Worm (Caenorhabditis elegans): ENCODE data around the gene E04F6.15.

Gene E04F6.15

DNA sequence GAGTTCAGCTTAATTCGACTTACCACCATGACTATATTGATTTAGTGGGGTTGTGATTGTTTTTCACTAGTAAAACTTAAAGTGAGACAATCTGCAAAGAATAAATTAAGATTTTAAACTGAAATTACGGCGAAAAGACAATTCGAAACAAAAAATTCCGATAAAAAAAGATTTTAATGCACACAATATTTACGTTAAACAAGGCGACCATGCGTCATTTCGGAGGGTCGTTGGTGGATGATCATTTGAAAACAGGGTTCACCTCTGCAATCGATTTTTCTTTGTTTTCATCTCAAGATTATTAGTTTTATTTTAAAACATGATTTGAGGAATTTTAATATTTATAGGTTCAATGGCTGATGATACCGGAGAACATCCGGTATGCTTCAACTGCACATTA, 43.0 kb upstream of the E04F6.15 start, which contains the start of gene lsm-4:
Gene lsm-4, minus strand, starts transcription at position 91 of the 400 bp plus-strand sequence.
- peak in 1 of 2 experiments; percentile 27 for TF ChIP-seq efl-1 (optimal IDR thresholded peaks at IDR 0.05)
- peak in 1 of 2 experiments; percentile 3 for TF ChIP-seq efl-1 (GFP tag; optimal IDR thresholded peaks at IDR 0.05 in 1 of 2)
- TF ChIP-seq nhr-20 (tag; optimal IDR thresholded peaks at IDR 0.05) = peak; percentile 40
- peak in 1 of 3 experiments; percentile 20 for TF ChIP-seq dpl-1 (GFP tag; optimal IDR thresholded peaks at IDR 0.05)
- peak in 1 of 2 experiments; percentile 12 for TF ChIP-seq lsy-2 (tag; optimal IDR thresholded peaks at IDR 0.05)
- TF ChIP-seq mep-1 (tag; optimal IDR thresholded peaks at IDR 0.05) = peak; percentile 2
- TF ChIP-seq swsn-7 (tag; optimal IDR thresholded peaks at IDR 0.05) = no peak
- no peak for TF ChIP-seq pax-3 (tag; optimal IDR thresholded peaks at IDR 0.05)
- TF ChIP-seq blmp-1 (tag; optimal IDR thresholded peaks at IDR 0.05) = peak; percentile 28
- no peak for TF ChIP-seq efl-3 (GFP tag; optimal IDR thresholded peaks at IDR 0.05)
- TF ChIP-seq C16A3.4 (tag; optimal IDR thresholded peaks at IDR 0.05) = peak; percentile 6
- no peak for TF ChIP-seq sptf-1 (tag; optimal IDR thresholded peaks at IDR 0.05)
- TF ChIP-seq fkh-10 (GFP tag; optimal IDR thresholded peaks at IDR 0.05) = no peak
- peak in 1 of 2 experiments; percentile 27 for TF ChIP-seq lin-35 (GFP tag; optimal IDR thresholded peaks at IDR 0.05)

DNA sequence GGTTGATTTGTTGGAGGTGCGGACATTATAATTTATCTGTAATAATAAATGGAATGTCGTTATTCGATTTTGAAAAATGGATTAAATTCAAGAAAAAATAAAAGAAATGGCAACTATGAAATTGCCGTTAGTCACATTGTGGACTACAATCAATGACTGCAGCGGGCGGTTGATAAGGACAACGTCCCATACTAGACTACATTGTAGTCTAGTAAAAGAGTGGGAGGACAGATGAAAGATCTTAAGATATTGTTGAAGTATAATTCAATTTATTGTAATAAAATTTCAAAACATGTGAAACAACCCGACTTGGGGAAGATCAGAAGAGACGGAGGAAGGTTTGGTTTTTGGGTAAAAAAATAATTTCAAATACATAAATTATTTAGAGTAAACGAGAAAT, 41.9 kb upstream of the E04F6.15 start, which contains the start of the genes prx-13 and ada-2:
Gene prx-13, minus strand, starts transcription at position 38 of the 400 bp plus-strand sequence.
Gene ada-2, plus strand, starts transcription at position 282 of the 400 bp plus-strand sequence.
- peak in 1 of 6 experiments; percentile 29 for TF ChIP-seq elt-3 (tag; optimal IDR thresholded peaks at IDR 0.05)
- TF ChIP-seq lin-35 (GFP tag; optimal IDR thresholded peaks at IDR 0.05) = peak in 1 of 2 experiments; percentile 14
- TF ChIP-seq nhr-20 (tag; optimal IDR thresholded peaks at IDR 0.05) = peak; percentile 85
- no peak for TF ChIP-seq C04F5.9 (tag; optimal IDR thresholded peaks at IDR 0.05)
- TF ChIP-seq snu-23 (GFP tag; optimal IDR thresholded peaks at IDR 0.05) = peak; percentile 12
- peak; percentile 45 for TF ChIP-seq elt-2 (tag; optimal IDR thresholded peaks at IDR 0.05)
- no peak for TF ChIP-seq hlh-17 (GFP tag; optimal IDR thresholded peaks at IDR 0.05; ENCODE audit: borderline replicate concordance)
- no peak for TF ChIP-seq ceh-82 (tag; optimal IDR thresholded peaks at IDR 0.05)
- TF ChIP-seq pax-3 (tag; optimal IDR thresholded peaks at IDR 0.05) = no peak
- TF ChIP-seq fkh-4 (tag; optimal IDR thresholded peaks at IDR 0.05; ENCODE audit: borderline replicate concordance) = no peak
- TF ChIP-seq dpl-1 (GFP tag; optimal IDR thresholded peaks at IDR 0.05) = no peak
- no peak for TF ChIP-seq efl-1 (optimal IDR thresholded peaks at IDR 0.05)
- TF ChIP-seq efl-1 (GFP tag; optimal IDR thresholded peaks at IDR 0.05 in 1 of 2) = peak in 1 of 2 experiments; percentile 78
- no peak for TF ChIP-seq mdl-1 (tag; optimal IDR thresholded peaks at IDR 0.05)

DNA sequence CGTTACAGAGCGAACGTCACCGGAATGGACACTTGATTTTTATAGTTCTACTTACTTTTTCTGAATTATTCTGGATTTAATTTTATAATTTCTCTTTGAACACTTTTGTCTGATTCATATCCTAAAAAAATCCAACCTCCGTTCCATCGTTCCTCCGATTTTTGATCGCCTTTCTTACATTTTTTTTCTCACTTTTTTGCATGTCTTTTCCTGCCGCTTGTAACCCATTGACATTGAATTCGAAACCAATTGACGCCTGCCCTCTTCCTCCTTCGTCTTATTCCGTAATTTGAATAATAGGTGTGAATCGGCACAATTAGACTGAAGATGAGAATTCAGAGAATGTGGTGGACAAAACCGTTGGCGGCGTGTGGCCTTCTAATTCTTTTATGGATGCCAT, 35.5 kb upstream of the E04F6.15 start, which contains the start of gene skpo-3:
Gene skpo-3, plus strand, starts transcription at position 301 of the 400 bp plus-strand sequence.
- no peak for TF ChIP-seq ceh-82 (tag; optimal IDR thresholded peaks at IDR 0.05)
- no peak for TF ChIP-seq nhr-77 (tag; optimal IDR thresholded peaks at IDR 0.05)
- TF ChIP-seq ama-1 (optimal IDR thresholded peaks at IDR 0.05) = no peak
- no peak for TF ChIP-seq aly-2 (tag; optimal IDR thresholded peaks at IDR 0.05)
- no peak for TF ChIP-seq vab-15 (tag; optimal IDR thresholded peaks at IDR 0.05)
- no peak for TF ChIP-seq zip-4 (GFP tag; optimal IDR thresholded peaks at IDR 0.05)

DNA sequence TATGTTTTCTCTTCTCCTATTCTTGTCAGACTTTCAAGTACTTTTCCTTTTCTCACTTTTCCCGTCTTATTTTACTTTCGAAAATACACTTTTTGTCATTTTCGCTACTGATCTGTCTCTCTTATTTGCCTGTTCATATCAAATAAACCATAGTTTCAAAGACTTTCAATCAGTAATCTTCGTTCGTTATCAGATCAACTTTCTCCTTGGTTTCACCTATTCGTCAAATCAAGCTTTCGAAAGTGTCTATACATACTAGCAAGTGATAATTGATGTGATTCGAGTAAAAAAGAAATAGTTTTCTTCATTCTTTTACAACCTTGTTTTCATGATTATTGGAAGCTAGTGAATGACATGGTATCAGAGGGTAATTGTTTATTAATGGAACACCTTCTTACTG, 32.7 kb upstream of the E04F6.15 start:
- TF ChIP-seq lin-15B (tag; optimal IDR thresholded peaks at IDR 0.05) (no peak), blmp-1 (tag; optimal IDR thresholded peaks at IDR 0.05) (peak; percentile 92), zip-4 (GFP tag; optimal IDR thresholded peaks at IDR 0.05) (no peak), sup-37 (GFP tag; optimal IDR thresholded peaks at IDR 0.05) (no peak), mab-9 (GFP tag; IDR thresholded peaks at IDR 0.05) (no peak), ceh-88 (GFP tag; IDR thresholded peaks at IDR 0.05) (no peak), ces-1 (GFP tag; optimal IDR thresholded peaks at IDR 0.05) (no peak), nhr-28 (tag; optimal IDR thresholded peaks at IDR 0.05) (no peak), nhr-84 (tag; optimal IDR thresholded peaks at IDR 0.05) (no peak)

DNA sequence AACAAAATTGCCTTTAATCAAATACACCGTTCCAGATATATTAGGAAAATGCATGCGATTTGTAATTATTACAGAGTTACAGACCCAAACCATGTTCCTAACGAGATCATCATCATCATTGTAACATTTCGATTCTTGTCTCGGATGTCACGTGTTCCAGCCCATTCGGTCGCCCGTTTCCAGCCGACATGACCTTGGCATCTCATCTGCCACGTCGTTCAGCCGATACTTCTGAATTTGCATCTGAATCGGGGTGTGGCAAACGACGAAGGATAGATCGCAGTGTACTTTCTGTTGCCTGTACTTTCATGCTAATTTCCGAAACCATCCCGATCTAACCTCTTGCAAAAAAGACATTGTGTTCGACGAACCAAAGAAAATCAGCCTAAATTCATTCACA, 29.6 kb upstream of the E04F6.15 start:
- TF ChIP-seq isw-1 (GFP tag; IDR thresholded peaks at IDR 0.05) (no peak), mef-2 (tag; optimal IDR thresholded peaks at IDR 0.05) (no peak), nhr-85 (tag) (peak; percentile 56), snpc-4 (tag; optimal IDR thresholded peaks at IDR 0.05) (no peak), fkh-4 (tag; optimal IDR thresholded peaks at IDR 0.05; ENCODE audit: borderline replicate concordance) (no peak), elt-3 (tag; optimal IDR thresholded peaks at IDR 0.05) (no peak), lin-14 (GFP tag; optimal IDR thresholded peaks at IDR 0.05) (peak; percentile 13)

All from whole organism, L1 larva.